Fruit fly (Drosophila melanogaster): ENCODE measurements around the gene CG43373.

The CG43373 gene

dm6 chr3L:16480408-16481193 is 62.6 kb downstream of the CG43373 start (continued):
- peak; percentile 94 for TF ChIP-seq Antp (GFP tag; optimal IDR thresholded peaks at IDR 0.05)
- TF ChIP-seq BtbVII (GFP tag; optimal IDR thresholded peaks at IDR 0.05), result peak; percentile 94
- peak; percentile 95 for TF ChIP-seq CG11723 (GFP tag; optimal IDR thresholded peaks at IDR 0.05)
- peak; percentile 94 for TF ChIP-seq CG14014 (GFP tag; IDR thresholded peaks at IDR 0.05)
- peak; percentile 92 for TF ChIP-seq crc (GFP tag; optimal IDR thresholded peaks at IDR 0.05)

DNA sequence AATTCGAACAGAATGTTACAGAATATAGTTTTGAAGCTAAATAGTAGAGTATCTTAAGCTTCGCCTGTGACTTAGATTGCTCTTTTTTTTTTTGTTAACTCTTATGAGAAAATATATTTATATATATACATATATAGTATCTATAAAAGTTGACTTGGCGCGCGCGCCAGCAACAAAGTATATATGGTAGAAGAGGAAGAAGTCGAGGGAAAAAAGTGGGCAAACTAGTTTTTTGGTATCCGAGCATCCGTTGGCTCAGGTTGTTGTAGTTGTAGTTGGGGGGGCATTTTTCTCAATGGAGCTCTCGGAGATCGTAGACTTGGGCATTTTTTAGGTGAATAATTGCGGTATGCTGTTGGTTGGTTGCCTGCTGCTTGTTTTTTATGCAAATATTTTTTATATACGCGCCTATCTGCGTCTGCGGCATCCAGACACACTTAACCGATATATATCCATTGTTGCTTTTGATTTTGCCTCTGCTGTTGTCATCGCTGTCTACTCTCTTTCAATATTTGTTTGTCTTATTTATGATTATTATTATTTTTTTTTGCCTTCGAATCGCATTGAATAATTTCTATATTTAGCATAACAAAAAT is 64.5 kb downstream of the CG43373 start:
- TF ChIP-seq CG11085 (GFP tag; IDR thresholded peaks at IDR 0.05) (no peak), al (GFP tag; IDR thresholded peaks at IDR 0.05) (no peak), CG12391 (tag; optimal IDR thresholded peaks at IDR 0.05) (no peak), Fer2 (tag; optimal IDR thresholded peaks at IDR 0.05) (no peak), E2f1 (GFP tag; IDR thresholded peaks at IDR 0.05) (no peak), CG33557 (GFP tag; optimal IDR thresholded peaks at IDR 0.05) (no peak), so (GFP tag; IDR thresholded peaks at IDR 0.05) (0 out of 3 replicates have a peak, but pooled peaks have one; percentile 27), CG10462 (GFP tag; optimal IDR thresholded peaks at IDR 0.05) (no peak), hkb (optimal IDR thresholded peaks at IDR 0.05) (no peak), hkb (GFP tag; IDR thresholded peaks at IDR 0.05) (no peak), CG7839 (tag; optimal IDR thresholded peaks at IDR 0.05) (no peak), CG10274 (GFP tag; optimal IDR thresholded peaks at IDR 0.05) (no peak), vfl (GFP tag; optimal IDR thresholded peaks at IDR 0.05) (no peak), Med (GFP tag) (peak; percentile 14), sqz (GFP tag; optimal IDR thresholded peaks at IDR 0.05) (peak; percentile 56), CG1603 (tag; optimal IDR thresholded peaks at IDR 0.05) (no peak), CG18262 (tag; optimal IDR thresholded peaks at IDR 0.05) (no peak), Sin3A (optimal IDR thresholded peaks at IDR 0.05) (no peak), Hand (GFP tag; optimal IDR thresholded peaks at IDR 0.05) (no peak), ken (GFP tag; IDR thresholded peaks at IDR 0.05) (no peak), CG3163 (GFP tag; optimal IDR thresholded peaks at IDR 0.05) (no peak), CG18476 (GFP tag; optimal IDR thresholded peaks at IDR 0.05) (no peak), CG34422 (GFP tag; IDR thresholded peaks at IDR 0.05) (0 out of 3 replicates have a peak, but pooled peaks have one; percentile 11), Ptx1 (GFP tag; IDR thresholded peaks at IDR 0.05) (no peak), ash1 (GFP tag; optimal IDR thresholded peaks at IDR 0.05) (no peak), seq (GFP tag; IDR thresholded peaks at IDR 0.05) (no peak), abd-A (tag; optimal IDR thresholded peaks at IDR 0.05) (peak; percentile 9), CG6854 (GFP tag; optimal IDR thresholded peaks at IDR 0.05) (no peak), cwo (GFP tag; optimal IDR thresholded peaks at IDR 0.05) (no peak), ems (GFP tag; optimal IDR thresholded peaks at IDR 0.05) (no peak), az2 (GFP tag; optimal IDR thresholded peaks at IDR 0.05) (no peak), Kr (GFP tag; optimal IDR thresholded peaks at IDR 0.05) (no peak), Blimp-1 (GFP tag; optimal IDR thresholded peaks at IDR 0.05) (no peak), CG13296 (GFP tag; optimal IDR thresholded peaks at IDR 0.05) (no peak), CG4617 (GFP tag; optimal IDR thresholded peaks at IDR 0.05; ENCODE audit: borderline replicate concordance) (no peak), CG10366 (GFP tag; IDR thresholded peaks at IDR 0.05) (no peak), CG8478 (optimal IDR thresholded peaks at IDR 0.05) (no peak), CG4360 (GFP tag; IDR thresholded peaks at IDR 0.05) (0 out of 2 replicates have a peak, but pooled peaks have one; percentile 31), trh (GFP tag; optimal IDR thresholded peaks at IDR 0.05) (no peak), CG11560 (tag; IDR thresholded peaks at IDR 0.05) (no peak), cg (GFP tag; optimal IDR thresholded peaks at IDR 0.05) (no peak), MTF-1 (GFP tag; optimal IDR thresholded peaks at IDR 0.05; ENCODE audit: borderline replicate concordance) (no peak), CG43689 (GFP tag; IDR thresholded peaks at IDR 0.05) (no peak), slou (GFP tag; optimal IDR thresholded peaks at IDR 0.05) (no peak)
